2 fruit fly cellular contexts compared by ENCODE assay signal in the genomic region with DNA sequence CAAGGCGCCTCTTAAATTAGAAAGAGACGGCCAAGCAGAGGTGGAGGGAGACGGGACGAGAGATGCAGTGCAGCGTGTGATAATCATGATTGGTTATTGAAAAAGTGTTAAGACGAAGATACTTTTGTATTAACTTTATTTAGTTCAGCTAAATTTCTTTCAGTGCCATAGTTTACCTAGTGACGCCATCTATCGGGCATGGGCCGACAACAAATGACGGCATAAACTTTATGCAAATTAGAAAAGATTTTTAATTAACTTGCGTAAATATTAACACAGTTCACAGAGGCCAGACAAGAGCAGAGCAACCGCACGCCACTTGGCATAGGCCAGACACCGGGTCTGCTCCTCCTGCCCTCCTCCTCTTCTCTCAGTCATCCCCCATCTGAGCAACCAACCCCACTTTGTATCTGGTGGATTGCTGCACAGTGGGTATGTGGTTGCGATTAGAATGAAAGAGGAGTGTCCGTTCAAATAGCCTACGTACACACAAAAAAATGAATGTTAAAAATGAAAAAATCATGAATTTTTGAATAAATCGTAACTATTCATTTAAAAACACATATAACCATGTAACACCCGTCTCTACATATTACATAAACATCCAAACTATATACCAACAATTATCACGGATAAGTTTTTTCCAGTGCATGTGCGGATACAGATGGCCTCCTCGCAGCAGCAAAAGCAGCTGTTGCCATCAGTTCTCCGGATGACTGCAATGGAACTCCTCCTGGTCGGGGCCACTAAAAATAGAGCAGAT.
TF ChIP-seq lines count a peak whose summit lies in the region.

No protein-coding gene starts in this region.

TF ChIP-seq in whole organism, embryonic, 481 proteins besides CTCF, POLR2A, EP300 and RAD21 (continued from another document and continues in another):
- TF ChIP-seq CG1602 (GFP tag; optimal IDR thresholded peaks at IDR 0.05; lab: Kevin White, UChicago) (peak; percentile 71), CG18764 (GFP tag; optimal IDR thresholded peaks at IDR 0.05; lab: Kevin White, UChicago) (peak; percentile 68), CG16863 (GFP tag; optimal IDR thresholded peaks at IDR 0.05; lab: Kevin White, UChicago) (peak; percentile 75), bcd (GFP tag; optimal IDR thresholded peaks at IDR 0.05; lab: Kevin White, UChicago) (peak; percentile 75), tna (GFP tag; IDR thresholded peaks at IDR 0.05; lab: Robert Waterston, UW; ENCODE audit: partially characterized antibody) (no peak), pita (GFP tag; optimal IDR thresholded peaks at IDR 0.05; lab: Kevin White, UChicago) (no peak), TFAM (GFP tag; optimal IDR thresholded peaks at IDR 0.05; lab: Kevin White, UChicago) (peak; percentile 4), Antp (GFP tag; optimal IDR thresholded peaks at IDR 0.05; lab: Kevin White, UChicago) (peak; percentile 74), sim (GFP tag; IDR thresholded peaks at IDR 0.05; lab: Robert Waterston, UW) (peak; percentile 69; the same call in 1 of the 2 replicates), slbo (GFP tag; IDR thresholded peaks at IDR 0.05; lab: Robert Waterston, UW) (no peak; the same call in 1 of the 2 replicates), lov (optimal IDR thresholded peaks at IDR 0.05; lab: Kevin White, UChicago) (no peak), lov (GFP tag; IDR thresholded peaks at IDR 0.05; lab: Robert Waterston, UW) (peak; percentile 71; the same call in 2 of the 3 replicates), Ptx1 (GFP tag; IDR thresholded peaks at IDR 0.05; lab: Robert Waterston, UW) (peak; percentile 85), gro (GFP tag; optimal IDR thresholded peaks at IDR 0.05; lab: Kevin White, UChicago) (peak; percentile 40), Abd-B (GFP tag; optimal IDR thresholded peaks at IDR 0.05; lab: Kevin White, UChicago) (peak; percentile 63), CG1832 (GFP tag; optimal IDR thresholded peaks at IDR 0.05; lab: Kevin White, UChicago) (no peak), Kr (GFP tag; optimal IDR thresholded peaks at IDR 0.05; lab: Kevin White, UChicago) (no peak), CG7928 (GFP tag; optimal IDR thresholded peaks at IDR 0.05; lab: Kevin White, UChicago) (peak; percentile 25), salm (tag; optimal IDR thresholded peaks at IDR 0.05; lab: Kevin White, UChicago) (no peak), Xbp1 (GFP tag; optimal IDR thresholded peaks at IDR 0.05; lab: Kevin White, UChicago) (peak; percentile 78), Awh (GFP tag; IDR thresholded peaks at IDR 0.05; lab: Robert Waterston, UW) (peak; percentile 62; the same call in 1 of the 2 replicates), CG12744 (GFP tag; optimal IDR thresholded peaks at IDR 0.05; lab: Kevin White, UChicago) (peak; percentile 52), chinmo (GFP tag; IDR thresholded peaks at IDR 0.05; lab: Robert Waterston, UW; ENCODE audit: partially characterized antibody) (no peak), tap (tag; optimal IDR thresholded peaks at IDR 0.05; lab: Kevin White, UChicago) (peak; percentile 79), Doc3 (GFP tag; IDR thresholded peaks at IDR 0.05; lab: Robert Waterston, UW; ENCODE audit: partially characterized antibody) (no peak), her (GFP tag; optimal IDR thresholded peaks at IDR 0.05; lab: Kevin White, UChicago) (peak; percentile 66), CrebB (tag; optimal IDR thresholded peaks at IDR 0.05; lab: Kevin White, UChicago) (peak; percentile 75), ranshi (GFP tag; IDR thresholded peaks at IDR 0.05; lab: Robert Waterston, UW) (peak; percentile 84), CG6254 (GFP tag; optimal IDR thresholded peaks at IDR 0.05; lab: Kevin White, UChicago) (peak; percentile 68), CG4707 (GFP tag; optimal IDR thresholded peaks at IDR 0.05; lab: Kevin White, UChicago) (peak; percentile 76), CG10565 (GFP tag; optimal IDR thresholded peaks at IDR 0.05; lab: Kevin White, UChicago) (peak; percentile 7), Hmx (GFP tag; optimal IDR thresholded peaks at IDR 0.05; lab: Kevin White, UChicago) (no peak), Chrac-16 (GFP tag; optimal IDR thresholded peaks at IDR 0.05; lab: Kevin White, UChicago) (peak; percentile 72), MBD-R2 (GFP tag; IDR thresholded peaks at IDR 0.05; lab: Robert Waterston, UW) (peak; percentile 50; the same call in 1 of the 2 replicates), cas (GFP tag; IDR thresholded peaks at IDR 0.05; lab: Robert Waterston, UW) (peak; percentile 52; the same call in 1 of the 2 replicates), Dref (GFP tag; IDR thresholded peaks at IDR 0.05; lab: Robert Waterston, UW) (no peak), MESR4 (GFP tag; optimal IDR thresholded peaks at IDR 0.05; lab: Kevin White, UChicago) (no peak), CG2678 (tag; optimal IDR thresholded peaks at IDR 0.05; lab: Kevin White, UChicago) (peak; percentile 89), CG13287 (GFP tag; IDR thresholded peaks at IDR 0.05; lab: Robert Waterston, UW; ENCODE audit: partially characterized antibody) (no peak), mld (GFP tag; IDR thresholded peaks at IDR 0.05; lab: Robert Waterston, UW; ENCODE audit: partially characterized antibody) (no peak), HLH54F (GFP tag; optimal IDR thresholded peaks at IDR 0.05; lab: Kevin White, UChicago) (peak; percentile 72), p53 (GFP tag; optimal IDR thresholded peaks at IDR 0.05; lab: Kevin White, UChicago) (peak; percentile 71), Myb (GFP tag; optimal IDR thresholded peaks at IDR 0.05; lab: Kevin White, UChicago) (peak; percentile 49), CG9215 (GFP tag; IDR thresholded peaks at IDR 0.05; lab: Robert Waterston, UW) (peak; percentile 48; the same call in 1 of the 2 replicates), CG8388 (GFP tag; optimal IDR thresholded peaks at IDR 0.05; lab: Kevin White, UChicago) (peak; percentile 86), Six4 (GFP tag; optimal IDR thresholded peaks at IDR 0.05; lab: Kevin White, UChicago) (peak; percentile 84), Spps (tag; optimal IDR thresholded peaks at IDR 0.05; lab: Kevin White, UChicago) (peak; percentile 61), Dbx (GFP tag; IDR thresholded peaks at IDR 0.05; lab: Robert Waterston, UW) (peak; percentile 81), CG1792 (GFP tag; optimal IDR thresholded peaks at IDR 0.05; lab: Kevin White, UChicago) (peak; percentile 83), CG13775 (GFP tag; optimal IDR thresholded peaks at IDR 0.05; lab: Kevin White, UChicago) (peak; percentile 73), mam (GFP tag; optimal IDR thresholded peaks at IDR 0.05; lab: Kevin White, UChicago) (peak; percentile 82), CG31224 (GFP tag; IDR thresholded peaks at IDR 0.05; lab: Robert Waterston, UW) (peak; percentile 45; the same call in 1 of the 2 replicates), Xrp1 (GFP tag; IDR thresholded peaks at IDR 0.05; lab: Robert Waterston, UW) (peak; percentile 88), ash1 (GFP tag; optimal IDR thresholded peaks at IDR 0.05; lab: Kevin White, UChicago) (no peak), jing (GFP tag; optimal IDR thresholded peaks at IDR 0.05; lab: Kevin White, UChicago) (peak; percentile 69), stc (GFP tag; IDR thresholded peaks at IDR 0.05; lab: Robert Waterston, UW) (peak; percentile 77), Oaz (GFP tag; IDR thresholded peaks at IDR 0.05; lab: Robert Waterston, UW) (peak; percentile 51; the same call in 1 of the 2 replicates), peb (GFP tag; IDR thresholded peaks at IDR 0.05; lab: Robert Waterston, UW) (peak; percentile 60; the same call in 1 of the 2 replicates), CG7786 (GFP tag; optimal IDR thresholded peaks at IDR 0.05; lab: Kevin White, UChicago) (peak; percentile 78)

TF ChIP-seq in whole organism, prepupa, 60 proteins besides CTCF, POLR2A, EP300 and RAD21 (continued from another document):
- peak; percentile 57 for TF ChIP-seq Met (GFP tag; optimal IDR thresholded peaks at IDR 0.05; lab: Kevin White, UChicago)
- TF ChIP-seq CG6792 (GFP tag; optimal IDR thresholded peaks at IDR 0.05; lab: Kevin White, UChicago) = peak; percentile 71
- TF ChIP-seq CG15336 (GFP tag; IDR thresholded peaks at IDR 0.05; lab: Robert Waterston, UW) = peak; percentile 91
- peak; percentile 79 for TF ChIP-seq CG3032 (tag; optimal IDR thresholded peaks at IDR 0.05; lab: Kevin White, UChicago)
- peak; percentile 55 for TF ChIP-seq cyc (GFP tag; optimal IDR thresholded peaks at IDR 0.05; lab: Kevin White, UChicago)
- peak; percentile 47 to 75 for TF ChIP-seq salr (GFP tag; optimal IDR thresholded peaks at IDR 0.05; lab: Kevin White, UChicago)
- peak; percentile 54 for TF ChIP-seq CG16779 (tag; optimal IDR thresholded peaks at IDR 0.05; lab: Kevin White, UChicago)
- TF ChIP-seq achi (GFP tag; optimal IDR thresholded peaks at IDR 0.05; lab: Kevin White, UChicago) = peak; percentile 84
- TF ChIP-seq CG6276 (GFP tag; optimal IDR thresholded peaks at IDR 0.05; lab: Kevin White, UChicago) = peak; percentile 81
- TF ChIP-seq Sox102F (GFP tag; optimal IDR thresholded peaks at IDR 0.05; lab: Kevin White, UChicago) = peak; percentile 52
